Worm (Caenorhabditis elegans) whole organism, L4 larva: ENCODE data around the gene F46H5.2.

Experiments used
- F10B5.3 ChIP-seq: sonication (generic microtip); optimal IDR thresholded peaks from 2 replicates; lab custom pipeline; 2016; ENCODE audit warnings: mild to moderate bottlenecking, missing genetic modification characterization, missing compliant biosample characterization
- T20F7.1 ChIP-seq: fragments of 200-800 bp; sonication (Bioruptor generic); optimal IDR thresholded peaks from 2 replicates; lab custom pipeline; 2018; ENCODE audit warnings: mild to moderate bottlenecking, missing genetic modification characterization, missing compliant biosample characterization
- Y105C5A.15 ChIP-seq: fragments of 200-800 bp; sonication (Bioruptor generic); IDR thresholded peaks from 2 replicates; pipeline ENCODE4 v1.3.6; 2022; ENCODE audit warnings: missing genetic modification characterization, missing compliant biosample characterization
- Y5F2A.4 ChIP-seq: fragments of 200-800 bp; sonication (Bioruptor generic); optimal IDR thresholded peaks from 2 replicates; lab custom pipeline; 2018; ENCODE audit warnings: mild to moderate bottlenecking, missing genetic modification characterization, missing compliant biosample characterization
- aha-1 ChIP-seq: fragments of 150-350 bp; peaks from one replicate; lab custom pipeline; 2014; ENCODE audit warnings: missing biosample characterization, missing genetic modification characterization
- aly-2 ChIP-seq: sonication (generic microtip); optimal IDR thresholded peaks from 2 replicates; lab custom pipeline; 2018; ENCODE audit warnings: missing biosample characterization, missing genetic modification characterization
- ceh-20 ChIP-seq: fragments of 200-800 bp; sonication (Bioruptor generic); IDR thresholded peaks from 2 replicates; pipeline ENCODE4 v1.3.6; 2022; ENCODE audit warnings: missing genetic modification reagents, missing genetic modification characterization, missing compliant biosample characterization
- ceh-44 ChIP-seq: fragments of 200-800 bp; sonication (Bioruptor generic); IDR thresholded peaks from 2 replicates; pipeline ENCODE4 v1.3.6; 2022; ENCODE audit warnings: missing genetic modification reagents, missing genetic modification characterization, missing compliant biosample characterization
- cey-2 ChIP-seq: sonication (generic microtip); optimal IDR thresholded peaks from 3 replicates; lab custom pipeline; 2017; ENCODE audit warnings: missing genetic modification characterization, mild to moderate bottlenecking, missing compliant biosample characterization, antibody characterized with exemption, borderline replicate concordance; ENCODE audit not compliant: insufficient read depth
- ctbp-1 ChIP-seq: fragments of 200-800 bp; sonication (Bioruptor generic); IDR thresholded peaks from 2 replicates; pipeline ENCODE4 v1.3.6; 2022; ENCODE audit warnings: missing genetic modification reagents, missing genetic modification characterization, missing compliant biosample characterization
- daf-12 ChIP-seq: fragments of 150-350 bp; optimal IDR thresholded peaks from 2 replicates; lab custom pipeline; 2014; ENCODE audit warnings: missing biosample characterization, missing genetic modification reagents, missing genetic modification characterization
- daf-16 ChIP-seq, 3 experiments: sonication (generic microtip); optimal IDR thresholded peaks; 2 replicates each; lab custom pipeline; 2016 to 2017; ENCODE audit warnings: missing genetic modification characterization in 3 of 3, missing genetic modification reagents in 3 of 3, mild to moderate bottlenecking in 2 of 3, missing compliant biosample characterization in 2 of 3, missing biosample characterization in 1 of 3, moderate library complexity in 1 of 3
- daf-8 ChIP-seq: fragments of 200-800 bp; sonication (Bioruptor generic); IDR thresholded peaks from 2 replicates; pipeline ENCODE4 v1.3.6; 2022; ENCODE audit warnings: missing genetic modification characterization, missing compliant biosample characterization
- dmd-6 ChIP-seq: fragments of 200-800 bp; sonication (Bioruptor generic); IDR thresholded peaks from 2 replicates; pipeline ENCODE4 v1.3.6; 2022; ENCODE audit warnings: missing genetic modification reagents, missing genetic modification characterization, missing compliant biosample characterization
- dpl-1 ChIP-seq: fragments of 150-350 bp; optimal IDR thresholded peaks from 2 replicates; lab custom pipeline; 2014; ENCODE audit warnings: missing biosample characterization, missing genetic modification reagents, missing genetic modification characterization
- duxl-1 ChIP-seq: sonication (generic microtip); optimal IDR thresholded peaks from 2 replicates; lab custom pipeline; 2016; ENCODE audit warnings: mild to moderate bottlenecking, missing genetic modification characterization, moderate library complexity, missing compliant biosample characterization; ENCODE audit not compliant: poor library complexity
- dve-1 ChIP-seq: sonication (generic microtip); optimal IDR thresholded peaks from 2 replicates; lab custom pipeline; 2017; ENCODE audit warnings: antibody characterized with exemption, mild to moderate bottlenecking, missing genetic modification characterization, missing compliant biosample characterization; ENCODE audit not compliant: insufficient read depth
- egl-27 ChIP-seq: sonication (generic microtip); optimal IDR thresholded peaks from 3 replicates; lab custom pipeline; 2017; ENCODE audit warnings: missing biosample characterization, missing genetic modification reagents, missing genetic modification characterization
- egl-43 ChIP-seq: fragments of 200-800 bp; sonication (Bioruptor generic); IDR thresholded peaks from 2 replicates; pipeline ENCODE4 v1.3.6; 2022; ENCODE audit warnings: missing genetic modification reagents, missing genetic modification characterization, missing compliant biosample characterization
- fkh-10 ChIP-seq: fragments of 150-350 bp; optimal IDR thresholded peaks from 2 replicates; lab custom pipeline; 2014; ENCODE audit warnings: missing biosample characterization, missing genetic modification reagents, missing genetic modification characterization
- fos-1 ChIP-seq: fragments of 150-350 bp; optimal IDR thresholded peaks from 2 replicates; lab custom pipeline; 2014; ENCODE audit warnings: missing biosample characterization, missing genetic modification characterization
- hmg-1.1 ChIP-seq: fragments of 200-800 bp; sonication (Bioruptor generic); IDR thresholded peaks from 2 replicates; pipeline ENCODE4 v1.3.6; 2022; ENCODE audit warnings: missing genetic modification reagents, missing genetic modification characterization, missing compliant biosample characterization
- lin-1 ChIP-seq: fragments of 200-800 bp; sonication (Bioruptor generic); IDR thresholded peaks from 2 replicates; pipeline ENCODE4 v1.3.6; 2022; ENCODE audit warnings: missing genetic modification reagents, missing genetic modification characterization, missing compliant biosample characterization
- lin-29 ChIP-seq: fragments of 200-800 bp; sonication (Bioruptor generic); IDR thresholded peaks from 2 replicates; pipeline ENCODE4 v1.3.6; 2022; ENCODE audit warnings: missing genetic modification reagents, missing genetic modification characterization, missing compliant biosample characterization
- lin-39 ChIP-seq: fragments of 150-350 bp; optimal IDR thresholded peaks from 2 replicates; lab custom pipeline; 2014; ENCODE audit warnings: missing biosample characterization, missing genetic modification reagents, missing genetic modification characterization
- lir-3 ChIP-seq: sonication (generic microtip); optimal IDR thresholded peaks from 2 replicates; lab custom pipeline; 2016; ENCODE audit warnings: mild to moderate bottlenecking, missing genetic modification characterization, missing compliant biosample characterization
- lsy-2 ChIP-seq, 2 experiments: fragments of 150-350 bp in 1 of 2; sonication (generic microtip) in 1 of 2; optimal IDR thresholded peaks; 2 replicates each; lab custom pipeline; 2014 to 2017; ENCODE audit warnings: missing biosample characterization in 2 of 2, missing genetic modification characterization in 2 of 2
- madf-5 ChIP-seq, 2 experiments: fragments of 200-800 bp; sonication (Bioruptor generic); IDR thresholded peaks; 2 replicates each; pipeline ENCODE4 v1.3.6; 2022; ENCODE audit warnings: missing compliant biosample characterization in 2 of 2, missing genetic modification characterization in 2 of 2
- madf-9 ChIP-seq: fragments of 200-800 bp; sonication (Bioruptor generic); conservative IDR thresholded peaks from 2 replicates; pipeline ENCODE4 v1.3.6; 2022; ENCODE audit warnings: missing genetic modification reagents, missing genetic modification characterization, missing compliant biosample characterization
- mdt-29 ChIP-seq: fragments of 200-800 bp; sonication (Bioruptor generic); IDR thresholded peaks from 2 replicates; pipeline ENCODE4 v1.3.6; 2022; ENCODE audit warnings: missing genetic modification reagents, missing genetic modification characterization, missing compliant biosample characterization
- mep-1 ChIP-seq: fragments of 150-350 bp; sonication (generic microtip); optimal IDR thresholded peaks from 3 replicates; lab custom pipeline; 2014; ENCODE audit warnings: missing biosample characterization, missing genetic modification characterization
- nhr-11 ChIP-seq: fragments of 150-350 bp; optimal IDR thresholded peaks from 2 replicates; lab custom pipeline; 2014; ENCODE audit warnings: missing biosample characterization, missing genetic modification characterization
- nhr-111 ChIP-seq: fragments of 200-800 bp; sonication (Bioruptor generic); optimal IDR thresholded peaks from 2 replicates; lab custom pipeline; 2018; ENCODE audit warnings: mild to moderate bottlenecking, missing genetic modification characterization, missing compliant biosample characterization
- nhr-28 ChIP-seq: fragments of 150-350 bp; optimal IDR thresholded peaks from 2 replicates; lab custom pipeline; 2014; ENCODE audit warnings: missing biosample characterization, missing genetic modification characterization
- nhr-42 ChIP-seq: fragments of 200-800 bp; sonication (Bioruptor generic); IDR thresholded peaks from 2 replicates; pipeline ENCODE4 v1.3.6; 2022; ENCODE audit warnings: missing genetic modification characterization, missing compliant biosample characterization
- nhr-48 ChIP-seq: sonication (generic microtip); optimal IDR thresholded peaks from 2 replicates; lab custom pipeline; 2016; ENCODE audit warnings: mild to moderate bottlenecking, missing genetic modification characterization, missing compliant biosample characterization
- nhr-6 ChIP-seq: fragments of 150-350 bp; optimal IDR thresholded peaks from 2 replicates; lab custom pipeline; 2014; ENCODE audit warnings: missing biosample characterization, missing genetic modification characterization
- nhr-76 ChIP-seq: fragments of 150-350 bp; optimal IDR thresholded peaks from 2 replicates; lab custom pipeline; 2014; ENCODE audit warnings: missing biosample characterization, missing genetic modification characterization
- nhr-77 ChIP-seq: fragments of 150-350 bp; optimal IDR thresholded peaks from 2 replicates; lab custom pipeline; 2014; ENCODE audit warnings: missing biosample characterization, missing genetic modification characterization
- pha-4 ChIP-seq, 2 experiments: fragments of 150-350 bp in 1 of 2; fragments of 200-800 bp in 1 of 2; sonication (Bioruptor generic) in 1 of 2; IDR thresholded peaks in 1 of 2; optimal IDR thresholded peaks in 1 of 2; 2 replicates each; pipeline versions ENCODE4 v1.3.6 to Lab custom; 2014 to 2022; ENCODE audit warnings: missing genetic modification characterization in 2 of 2, missing genetic modification reagents in 2 of 2, missing biosample characterization in 1 of 2, missing compliant biosample characterization in 1 of 2
- php-3 ChIP-seq: fragments of 200-800 bp; sonication (Bioruptor generic); IDR thresholded peaks from 2 replicates; pipeline ENCODE4 v1.3.6; 2022; ENCODE audit warnings: missing genetic modification reagents, missing genetic modification characterization, missing compliant biosample characterization
- pqm-1 ChIP-seq: sonication (generic microtip); optimal IDR thresholded peaks from 2 replicates; lab custom pipeline; 2017; ENCODE audit warnings: missing biosample characterization, missing genetic modification characterization
- set-16 ChIP-seq: fragments of 200-800 bp; sonication (Bioruptor generic); IDR thresholded peaks from 2 replicates; pipeline ENCODE4 v1.3.6; 2022; ENCODE audit warnings: missing genetic modification reagents, missing genetic modification characterization, missing compliant biosample characterization
- skn-1 ChIP-seq: fragments of 150-350 bp; optimal IDR thresholded peaks from 2 replicates; lab custom pipeline; 2014; ENCODE audit warnings: missing biosample characterization, missing genetic modification characterization
- snpc-4 ChIP-seq: fragments of 150-350 bp; optimal IDR thresholded peaks from 2 replicates; lab custom pipeline; 2014; ENCODE audit warnings: missing biosample characterization, missing genetic modification characterization
- spr-3 ChIP-seq: fragments of 200-800 bp; sonication (Bioruptor generic); optimal IDR thresholded peaks from 2 replicates; lab custom pipeline; 2018; ENCODE audit warnings: mild to moderate bottlenecking, missing genetic modification characterization, missing compliant biosample characterization
- tag-97 ChIP-seq: fragments of 200-800 bp; sonication (Bioruptor generic); IDR thresholded peaks from 2 replicates; pipeline ENCODE4 v1.3.6; 2022; ENCODE audit warnings: missing genetic modification characterization, missing compliant biosample characterization
- tra-1 ChIP-seq: fragments of 200-800 bp; sonication (Bioruptor generic); IDR thresholded peaks from 2 replicates; pipeline ENCODE4 v1.3.6; 2022; ENCODE audit warnings: missing genetic modification reagents, missing genetic modification characterization, missing compliant biosample characterization
- zfp-2 ChIP-seq: sonication (generic microtip); optimal IDR thresholded peaks from 2 replicates; lab custom pipeline; 2016; ENCODE audit warnings: mild to moderate bottlenecking, missing genetic modification characterization, missing compliant biosample characterization
- zfp-3 ChIP-seq: fragments of 200-800 bp; sonication (Bioruptor generic); conservative IDR thresholded peaks from 2 replicates; pipeline ENCODE4 v1.3.6; 2022; ENCODE audit warnings: missing genetic modification reagents, missing genetic modification characterization, missing compliant biosample characterization
- zip-2 ChIP-seq: fragments of 150-350 bp; optimal IDR thresholded peaks from 2 replicates; lab custom pipeline; 2014; ENCODE audit warnings: missing biosample characterization, missing genetic modification characterization
- ztf-11 ChIP-seq: fragments of 150-350 bp; optimal IDR thresholded peaks from 2 replicates; lab custom pipeline; 2014; ENCODE audit warnings: missing biosample characterization, missing genetic modification characterization

The F46H5.2 gene

DNA sequence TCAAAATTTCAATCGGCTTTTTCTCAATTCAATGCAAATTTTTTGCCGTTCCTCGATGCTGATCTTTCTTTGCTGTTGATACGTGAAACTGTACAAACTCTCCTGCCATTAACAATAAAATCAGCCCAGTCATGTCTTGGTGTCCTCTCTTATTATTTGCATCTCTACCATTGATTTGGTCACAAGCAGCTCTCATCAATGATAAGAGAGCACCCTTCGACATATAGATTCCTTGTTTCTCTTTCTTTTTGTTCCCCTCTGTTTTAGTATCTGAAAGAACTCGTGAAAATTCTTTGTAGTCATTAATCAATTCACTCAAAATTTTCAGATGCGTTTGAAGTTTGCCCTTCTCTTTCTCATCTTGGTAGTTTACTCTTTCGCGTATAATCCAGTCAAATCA, 26.4 kb downstream of the F46H5.2 start, which contains the start of gene lron-7 (continued):
- TF ChIP-seq egl-27 (tag; lab: Kevin White, UChicago) (no peak), nhr-42 (no peak), aha-1 (tag; lab: Kevin White, UChicago) (peak; percentile 49), madf-9 (GFP tag; lab: Robert Waterston, UW) (no peak), dmd-6 (GFP tag; lab: Robert Waterston, UW) (peak; percentile 48), egl-43 (GFP tag; lab: Robert Waterston, UW) (no peak), tag-97 (GFP tag; lab: Robert Waterston, UW) (no peak), lir-3 (tag; lab: Kevin White, UChicago) (no peak), set-16 (GFP tag; lab: Robert Waterston, UW) (no peak), skn-1 (tag; lab: Kevin White, UChicago) (no peak), zfp-2 (tag; lab: Kevin White, UChicago) (no peak), fos-1 (tag; lab: Kevin White, UChicago) (no peak), duxl-1 (no peak), daf-16 (GFP tag; optimal IDR thresholded peaks at IDR 0.05; lab: Kevin White, UChicago) (no peak), daf-16 (tag; optimal IDR thresholded peaks at IDR 0.05; lab: Kevin White, UChicago) (peak; percentile 61), snpc-4 (tag; lab: Kevin White, UChicago) (no peak), daf-12 (no peak), spr-3 (GFP tag; lab: Kevin White, UChicago) (no peak), ceh-44 (no peak), T20F7.1 (GFP tag; lab: Kevin White, UChicago) (no peak), nhr-48 (tag; lab: Kevin White, UChicago) (no peak), lin-29 (no peak), Y5F2A.4 (no peak), ceh-20 (no peak), Y105C5A.15 (no peak), zip-2 (tag; lab: Kevin White, UChicago) (no peak), nhr-77 (tag; lab: Kevin White, UChicago) (peak; percentile 65), nhr-28 (tag; lab: Kevin White, UChicago) (peak; percentile 81), pha-4 (GFP tag; IDR thresholded peaks at IDR 0.05; lab: Robert Waterston, UW) (no peak), pha-4 (tag; optimal IDR thresholded peaks at IDR 0.05; lab: Kevin White, UChicago) (no peak), dve-1 (tag; lab: Kevin White, UChicago) (peak; percentile 23), nhr-111 (GFP tag; lab: Kevin White, UChicago) (no peak), fkh-10 (GFP tag; lab: Kevin White, UChicago) (no peak), lsy-2 (tag; optimal IDR thresholded peaks at IDR 0.05; lab: Kevin White, UChicago) (no peak), nhr-11 (tag; lab: Kevin White, UChicago) (no peak), nhr-6 (tag; lab: Kevin White, UChicago) (no peak), mep-1 (tag; lab: Kevin White, UChicago) (no peak), dpl-1 (GFP tag; lab: Kevin White, UChicago) (no peak), aly-2 (no peak), F10B5.3 (tag; lab: Kevin White, UChicago) (no peak), nhr-76 (tag; lab: Kevin White, UChicago) (no peak), mdt-29 (GFP tag; lab: Robert Waterston, UW) (no peak)

DNA sequence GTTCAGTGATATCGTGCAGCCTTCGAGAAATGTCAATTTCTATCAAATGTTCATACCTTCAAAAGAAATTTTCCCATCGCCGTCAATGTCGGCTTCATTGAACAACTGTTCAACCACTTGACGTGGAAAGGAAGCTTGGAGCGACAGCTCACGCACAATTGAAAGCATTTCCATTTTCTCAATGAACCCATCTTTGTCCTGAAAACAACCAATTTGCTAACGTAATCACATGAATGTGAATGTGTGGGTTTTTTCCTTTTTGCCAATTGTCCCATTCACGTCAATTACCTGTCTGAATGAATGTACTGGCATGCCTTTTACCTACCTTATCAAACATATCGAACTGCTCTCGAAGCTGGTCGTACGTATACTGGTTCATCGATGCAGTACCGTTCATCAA, 30.9 kb downstream of the F46H5.2 start:
- TF ChIP-seq lin-1 (GFP tag; lab: Robert Waterston, UW) (no peak), pqm-1 (tag; lab: Kevin White, UChicago) (no peak), hmg-1.1 (GFP tag; lab: Robert Waterston, UW) (no peak), lin-39 (no peak), nhr-6 (tag; lab: Kevin White, UChicago) (no peak), ztf-11 (tag; lab: Kevin White, UChicago) (no peak), nhr-111 (GFP tag; lab: Kevin White, UChicago) (no peak), tra-1 (GFP tag; lab: Robert Waterston, UW) (peak; percentile 84), zfp-3 (no peak), daf-8 (no peak), Y5F2A.4 (no peak), php-3 (no peak), ctbp-1 (no peak), cey-2 (no peak), daf-16 (GFP tag; optimal IDR thresholded peaks at IDR 0.05; lab: Kevin White, UChicago) (no peak), daf-16 (tag; optimal IDR thresholded peaks at IDR 0.05; lab: Kevin White, UChicago) (no peak), madf-5 (GFP tag; IDR thresholded peaks at IDR 0.05; lab: Robert Waterston, UW) (no peak)
